Worm (Caenorhabditis elegans): ENCODE data around the gene F16B12.4.
A peak's percentile ranks its signal among the peaks of the same experiment; 100 is the strongest.

DNA sequence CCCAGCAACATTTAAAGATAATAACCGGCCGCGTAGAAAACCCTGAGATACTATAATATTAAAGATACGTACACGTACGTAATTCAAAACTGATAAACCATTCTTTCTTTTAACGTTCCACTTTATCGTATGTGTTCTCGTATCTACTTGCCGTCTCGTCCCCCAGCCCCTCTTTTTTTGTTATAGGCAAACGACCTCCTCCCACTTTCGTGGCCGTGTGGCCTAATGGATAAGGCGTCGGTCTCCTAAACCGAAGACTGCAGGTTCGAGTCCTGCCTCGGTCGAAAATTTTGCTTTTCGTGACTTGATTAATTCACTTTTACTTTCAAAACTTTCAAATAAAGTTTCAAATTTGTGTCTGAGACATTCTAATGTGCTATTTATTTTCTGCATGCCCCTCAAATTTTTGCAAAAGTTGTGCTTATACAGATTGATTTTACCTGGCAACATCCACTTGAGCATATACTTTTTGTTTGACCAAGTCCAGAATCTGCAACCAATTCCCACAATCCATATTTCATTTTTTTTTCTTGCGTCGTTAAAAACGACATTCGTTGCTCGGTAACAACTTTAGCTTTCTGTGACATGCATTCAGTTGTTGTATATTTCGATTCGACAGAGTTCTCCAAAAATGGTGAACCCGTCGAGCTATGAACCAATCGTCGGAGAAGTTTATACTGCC, 17.2 kb upstream of the F16B12.4 start, which contains the start of gene F28H6.7:
- TF ChIP-seq lsy-2 (tag; optimal IDR thresholded peaks at IDR 0.05) (no peak), nhr-12 (tag; optimal IDR thresholded peaks at IDR 0.05) (no peak), pha-4 (tag; optimal IDR thresholded peaks at IDR 0.05) (no peak), nhr-76 (tag; optimal IDR thresholded peaks at IDR 0.05) (no peak), mep-1 (tag; optimal IDR thresholded peaks at IDR 0.05) (no peak), blmp-1 (tag; optimal IDR thresholded peaks at IDR 0.05) (peak; percentile 76), unc-39 (tag; optimal IDR thresholded peaks at IDR 0.05) (no peak), flh-1 (GFP tag; optimal IDR thresholded peaks at IDR 0.05) (peak; percentile 82), hlh-1 (tag; optimal IDR thresholded peaks at IDR 0.05) (peak; percentile 51), ztf-11 (tag; optimal IDR thresholded peaks at IDR 0.05) (peak; percentile 32), cnd-1 (tag; optimal IDR thresholded peaks at IDR 0.05) (peak; percentile 95), nhr-28 (tag; optimal IDR thresholded peaks at IDR 0.05) (no peak), ham-2 (GFP tag; optimal IDR thresholded peaks at IDR 0.05) (peak; percentile 82), snpc-4 (tag; optimal IDR thresholded peaks at IDR 0.05) (no peak)

Data from whole organism, mixed stage, embryonic.